Worm (Caenorhabditis elegans) whole organism, midembryonic: ENCODE data around the gene sod-3.

Source experiments
- T22C8.4 ChIP-seq: fragments of 200-800 bp; sonication (Bioruptor generic); IDR thresholded peaks from 2 replicates; pipeline ENCODE4 v1.3.6; 2022; ENCODE audit warnings: missing genetic modification characterization, missing compliant biosample characterization
- cog-1 ChIP-seq: sonication (generic microtip); optimal IDR thresholded peaks from 2 replicates; lab custom pipeline; 2016; ENCODE audit warnings: missing genetic modification characterization, missing compliant biosample characterization
- flt-1 ChIP-seq: fragments of 200-800 bp; sonication (Bioruptor generic); IDR thresholded peaks from 2 replicates; pipeline ENCODE4 v1.3.6; 2022; ENCODE audit warnings: missing genetic modification characterization, missing compliant biosample characterization
- klf-2 ChIP-seq: fragments of 200-800 bp; sonication (Bioruptor generic); conservative IDR thresholded peaks from 2 replicates; pipeline ENCODE4 v1.3.6; 2022; ENCODE audit warnings: missing genetic modification reagents, missing genetic modification characterization, missing compliant biosample characterization
- med-1 ChIP-seq: sonication (generic microtip); optimal IDR thresholded peaks from 2 replicates; lab custom pipeline; 2017; ENCODE audit warnings: missing genetic modification characterization, mild to moderate bottlenecking, missing compliant biosample characterization, antibody characterized with exemption, missing genetic modification reagents; ENCODE audit not compliant: insufficient read depth
- ref-1 ChIP-seq: fragments of 200-800 bp; sonication (Bioruptor generic); conservative IDR thresholded peaks from 2 replicates; pipeline ENCODE4 v1.3.6; 2022; ENCODE audit warnings: missing genetic modification reagents, missing genetic modification characterization, missing compliant biosample characterization
- tab-1 ChIP-seq: fragments of 200-800 bp; sonication (Bioruptor generic); IDR thresholded peaks from 2 replicates; pipeline ENCODE4 v1.3.6; 2022; ENCODE audit warnings: missing genetic modification characterization, missing compliant biosample characterization
- ztf-23 ChIP-seq: fragments of 200-800 bp; sonication (Bioruptor generic); IDR thresholded peaks from 2 replicates; pipeline ENCODE4 v1.3.6; 2022; ENCODE audit warnings: missing genetic modification reagents, missing genetic modification characterization, missing compliant biosample characterization
- ztf-29 ChIP-seq: fragments of 200-800 bp; sonication (Bioruptor generic); IDR thresholded peaks from 2 replicates; pipeline ENCODE4 v1.3.6; 2022; ENCODE audit warnings: missing genetic modification reagents, missing genetic modification characterization, missing compliant biosample characterization

DNA sequence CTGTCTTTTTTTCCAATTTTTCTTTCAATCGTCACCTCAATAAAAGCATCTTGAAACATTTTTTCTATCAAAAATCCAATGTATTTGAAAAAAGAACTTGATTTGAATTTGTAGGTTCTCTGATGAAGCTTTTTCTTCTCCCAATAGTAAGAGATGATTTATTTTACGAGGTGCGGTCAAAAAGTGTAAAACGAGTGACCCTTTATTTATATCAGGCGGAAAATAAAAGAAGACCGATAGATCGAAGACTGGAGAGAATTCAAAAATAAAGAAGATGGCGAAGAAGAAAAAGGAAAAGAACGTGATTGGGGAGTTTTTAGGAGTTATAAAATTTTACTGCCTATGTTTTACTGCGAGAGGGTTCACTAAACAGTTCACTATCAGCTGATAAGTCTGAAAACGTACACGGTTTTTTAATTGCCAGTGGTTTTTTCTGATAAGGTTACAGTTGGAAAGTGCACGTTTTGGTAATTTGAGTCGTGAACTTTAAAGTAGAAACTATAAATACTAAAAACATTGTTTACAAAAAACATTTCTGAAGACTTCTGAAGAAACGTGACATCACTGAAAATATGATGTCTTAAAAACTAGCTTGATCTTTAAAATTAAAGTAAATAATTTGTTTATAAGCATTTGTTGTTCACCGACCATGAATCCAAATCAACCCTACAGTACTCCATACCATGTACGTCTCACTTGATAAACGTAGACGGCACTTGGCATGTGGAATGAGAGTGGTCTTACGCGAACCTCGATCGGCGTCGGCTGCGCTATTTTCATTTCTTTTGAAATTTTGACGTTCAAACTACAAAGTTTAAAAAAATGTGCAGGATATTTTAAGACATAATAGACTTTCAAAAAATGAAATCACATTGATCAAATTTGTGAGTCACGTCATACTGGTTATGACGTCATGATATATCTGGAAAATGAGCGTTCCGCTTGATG, 36.4 kb upstream of the sod-3 start:
- TF ChIP-seq flt-1 (GFP tag; lab: Robert Waterston, UW) (no peak), tab-1 (GFP tag; lab: Robert Waterston, UW) (no peak), ztf-29 (GFP tag; lab: Robert Waterston, UW) (no peak), med-1 (GFP tag; lab: Kevin White, UChicago) (no peak), cog-1 (no peak), ref-1 (no peak), T22C8.4 (GFP tag; lab: Robert Waterston, UW) (no peak), ztf-23 (GFP tag; lab: Robert Waterston, UW) (no peak), klf-2 (GFP tag; lab: Robert Waterston, UW) (no peak)
